Fruit fly (Drosophila melanogaster) whole organism, embryonic: ENCODE data around the gene CG15888.

Source experiments
- Asciz ChIP-seq: fragments of 200-800 bp; sonication (Bioruptor generic); optimal IDR thresholded peaks from 2 replicates; lab custom pipeline; 2017; ENCODE audit warnings: missing biosample characterization, mild to moderate bottlenecking, missing genetic modification characterization, missing genetic modification reagents
- BtbVII ChIP-seq: fragments of 200-800 bp; sonication (Bioruptor generic); optimal IDR thresholded peaks from 3 replicates; lab custom pipeline; 2017; ENCODE audit warnings: missing biosample characterization, mild to moderate bottlenecking, missing genetic modification characterization
- CG10431 ChIP-seq: fragments of 200-800 bp; sonication (Bioruptor generic); optimal IDR thresholded peaks from 3 replicates; lab custom pipeline; 2018; ENCODE audit warnings: missing biosample characterization, mild to moderate bottlenecking, missing genetic modification characterization
- CG11247 ChIP-seq: fragments of 200-800 bp; sonication (Bioruptor generic); IDR thresholded peaks from 2 replicates; pipeline ENCODE4 v1.3.6; 2022; ENCODE audit warnings: missing biosample characterization, missing genetic modification characterization
- CG11696 ChIP-seq: fragments of 200-800 bp; sonication (Bioruptor generic); IDR thresholded peaks from 2 replicates; pipeline ENCODE4 v1.3.6; 2022; ENCODE audit warnings: missing biosample characterization, missing genetic modification characterization
- CG11723 ChIP-seq: fragments of 200-800 bp; sonication (Bioruptor generic); optimal IDR thresholded peaks from 2 replicates; lab custom pipeline; 2017; ENCODE audit warnings: missing biosample characterization, mild to moderate bottlenecking, missing genetic modification characterization
- CG15479 ChIP-seq: fragments of 200-800 bp; sonication (Bioruptor generic); optimal IDR thresholded peaks from 3 replicates; lab custom pipeline; 2019; ENCODE audit warnings: missing biosample characterization, mild to moderate bottlenecking, missing genetic modification characterization, moderate library complexity
- CG16863 ChIP-seq: fragments of 200-800 bp; sonication (Bioruptor generic); optimal IDR thresholded peaks from 3 replicates; lab custom pipeline; 2016; ENCODE audit warnings: missing biosample characterization, missing genetic modification characterization
- CG33557 ChIP-seq: fragments of 200-800 bp; sonication (Bioruptor generic); optimal IDR thresholded peaks from 2 replicates; lab custom pipeline; 2019; ENCODE audit warnings: missing biosample characterization, mild to moderate bottlenecking, missing genetic modification characterization, moderate library complexity
- CG4282 ChIP-seq: fragments of 200-800 bp; sonication (Bioruptor generic); optimal IDR thresholded peaks from 2 replicates; lab custom pipeline; 2016; ENCODE audit warnings: missing biosample characterization, missing genetic modification characterization
- CG4424 ChIP-seq: fragments of 200-800 bp; sonication (Bioruptor generic); optimal IDR thresholded peaks from 3 replicates; lab custom pipeline; 2016; ENCODE audit warnings: missing biosample characterization, missing genetic modification characterization
- CG4617 ChIP-seq: fragments of 200-800 bp; sonication (Bioruptor generic); optimal IDR thresholded peaks from 3 replicates; lab custom pipeline; 2016; ENCODE audit warnings: missing biosample characterization, missing genetic modification characterization, borderline replicate concordance
- CG5180 ChIP-seq: fragments of 200-800 bp; sonication (Bioruptor generic); optimal IDR thresholded peaks from 3 replicates; lab custom pipeline; 2017; ENCODE audit warnings: missing biosample characterization, missing genetic modification characterization, mild to moderate bottlenecking, moderate library complexity, missing genetic modification reagents
- CG8290 ChIP-seq, 3 experiments: fragments of 200-800 bp; sonication (Bioruptor generic); optimal IDR thresholded peaks; 2 replicates each; lab custom pipeline; 2016 to 2019; ENCODE audit warnings: missing biosample characterization in 3 of 3, missing genetic modification characterization in 3 of 3, mild to moderate bottlenecking in 2 of 3, moderate library complexity in 1 of 3
- CG8478 ChIP-seq: fragments of >200 bp; optimal IDR thresholded peaks from 2 replicates; lab custom pipeline; 2018
- CG9817 ChIP-seq: fragments of 200-800 bp; sonication (Bioruptor generic); optimal IDR thresholded peaks from 2 replicates; lab custom pipeline; 2018; ENCODE audit warnings: missing biosample characterization, mild to moderate bottlenecking, missing genetic modification characterization, moderate library complexity
- CkIIα-i1 ChIP-seq: fragments of 200-800 bp; sonication (Bioruptor generic); IDR thresholded peaks from 2 replicates; pipeline ENCODE4 v1.3.6; 2022; ENCODE audit warnings: missing biosample characterization, missing genetic modification characterization
- Elba2 ChIP-seq: fragments of 200-800 bp; sonication (Bioruptor generic); optimal IDR thresholded peaks from 3 replicates; lab custom pipeline; 2016; ENCODE audit warnings: missing biosample characterization, missing genetic modification characterization
- H2.0 ChIP-seq: fragments of 200-800 bp; sonication (Bioruptor generic); IDR thresholded peaks from 2 replicates; pipeline ENCODE4 v1.3.6; 2022; ENCODE audit warnings: missing biosample characterization, missing genetic modification characterization
- HLH4C ChIP-seq: fragments of 200-800 bp; sonication (Bioruptor generic); IDR thresholded peaks from 3 replicates; pipeline ENCODE4 v1.3.6; 2022; ENCODE audit warnings: missing biosample characterization, missing genetic modification characterization; ENCODE audit not compliant: partially characterized antibody
- Hmx ChIP-seq: fragments of 200-800 bp; sonication (Bioruptor generic); optimal IDR thresholded peaks from 2 replicates; lab custom pipeline; 2016; ENCODE audit warnings: missing biosample characterization, missing genetic modification characterization
- Hsf ChIP-seq: fragments of 200-800 bp; sonication (Bioruptor generic); optimal IDR thresholded peaks from 3 replicates; lab custom pipeline; 2016; ENCODE audit warnings: missing biosample characterization, missing genetic modification characterization
- Mad ChIP-seq: fragments of 200-800 bp; sonication (Bioruptor generic); optimal IDR thresholded peaks from 2 replicates; lab custom pipeline; 2016; ENCODE audit warnings: missing biosample characterization, missing genetic modification characterization
- Max ChIP-seq: fragments of 200-800 bp; sonication (Bioruptor generic); optimal IDR thresholded peaks from 2 replicates; lab custom pipeline; 2016; ENCODE audit warnings: missing biosample characterization, mild to moderate bottlenecking, missing genetic modification characterization
- Myb ChIP-seq: fragments of 200-800 bp; sonication (Bioruptor generic); optimal IDR thresholded peaks from 2 replicates; lab custom pipeline; 2016; ENCODE audit warnings: missing biosample characterization, missing genetic modification characterization
- NC2α ChIP-seq: fragments of 200-800 bp; sonication (Bioruptor generic); optimal IDR thresholded peaks from 2 replicates; lab custom pipeline; 2016; ENCODE audit warnings: missing biosample characterization, missing genetic modification characterization
- NC2β ChIP-seq: fragments of 200-800 bp; sonication (Bioruptor generic); optimal IDR thresholded peaks from 2 replicates; lab custom pipeline; 2016; ENCODE audit warnings: missing biosample characterization, missing genetic modification characterization
- Nf-YC ChIP-seq: fragments of 200-800 bp; optimal IDR thresholded peaks from 3 replicates; lab custom pipeline; 2019; ENCODE audit warnings: missing biosample characterization, mild to moderate bottlenecking, missing genetic modification characterization, moderate library complexity
- Pdp1 ChIP-seq, 2 experiments: fragments of 200-800 bp; sonication (Bioruptor generic); optimal IDR thresholded peaks; 3 replicates each; lab custom pipeline; 2016; ENCODE audit warnings: missing biosample characterization in 2 of 2, missing genetic modification characterization in 2 of 2, mild to moderate bottlenecking in 1 of 2, moderate library complexity in 1 of 2
- Stat92E ChIP-seq, 3 experiments: fragments of >200 bp in 2 of 3; fragments of 200-800 bp in 1 of 3; sonication (Bioruptor generic) in 1 of 3; optimal IDR thresholded peaks; 2 replicates each; lab custom pipeline; 2017 to 2019; ENCODE audit warnings: missing biosample characterization in 3 of 3, missing genetic modification characterization in 3 of 3, mild to moderate bottlenecking in 1 of 3, moderate library complexity in 1 of 3
- cad ChIP-seq: fragments of >200 bp; optimal IDR thresholded peaks from 2 replicates; lab custom pipeline; 2017; ENCODE audit warnings: missing biosample characterization, missing genetic modification characterization
- caup ChIP-seq: fragments of 200-800 bp; sonication (Bioruptor generic); optimal IDR thresholded peaks from 3 replicates; lab custom pipeline; 2017; ENCODE audit warnings: missing biosample characterization, mild to moderate bottlenecking, missing genetic modification characterization, moderate library complexity; ENCODE audit not compliant: severe bottlenecking
- corto ChIP-seq: fragments of 200-800 bp; sonication (Bioruptor generic); optimal IDR thresholded peaks from 2 replicates; lab custom pipeline; 2016; ENCODE audit warnings: missing biosample characterization, mild to moderate bottlenecking, missing genetic modification characterization, moderate library complexity
- danr ChIP-seq: fragments of 200-800 bp; sonication (Bioruptor generic); IDR thresholded peaks from 2 replicates; pipeline ENCODE4 v1.3.6; 2022; ENCODE audit warnings: missing biosample characterization, missing genetic modification characterization
- fru ChIP-seq: fragments of >200 bp; optimal IDR thresholded peaks from 2 replicates; lab custom pipeline; 2017
- ftz-f1 ChIP-seq: fragments of 200-800 bp; sonication (Bioruptor generic); optimal IDR thresholded peaks from 2 replicates; lab custom pipeline; 2016; ENCODE audit warnings: missing biosample characterization, missing genetic modification characterization
- grn ChIP-seq: fragments of 200-800 bp; sonication (Bioruptor generic); optimal IDR thresholded peaks from 3 replicates; lab custom pipeline; 2017; ENCODE audit warnings: missing biosample characterization, missing genetic modification characterization
- klu ChIP-seq: fragments of 200-800 bp; sonication (Bioruptor generic); IDR thresholded peaks from 2 replicates; pipeline ENCODE4 v1.3.6; 2022; ENCODE audit warnings: missing biosample characterization, missing genetic modification characterization
- lola ChIP-seq, 3 experiments: fragments of >200 bp in 2 of 3; fragments of 200-800 bp in 1 of 3; sonication (Bioruptor generic) in 1 of 3; optimal IDR thresholded peaks; 2 replicates each; lab custom pipeline; 2017 to 2019; ENCODE audit warnings: missing biosample characterization in 3 of 3, missing genetic modification characterization in 3 of 3, mild to moderate bottlenecking in 1 of 3, moderate library complexity in 1 of 3
- lov ChIP-seq, 2 experiments: fragments of 200-800 bp in 1 of 2; fragments of >200 bp in 1 of 2; sonication (Bioruptor generic) in 1 of 2; IDR thresholded peaks in 1 of 2; optimal IDR thresholded peaks in 1 of 2; 2 replicates in 1 of 2; 3 replicates in 1 of 2; pipeline versions ENCODE4 v1.3.6 to Lab custom; 2017 to 2022; ENCODE audit warnings: missing biosample characterization in 1 of 2, missing genetic modification characterization in 1 of 2
- odd ChIP-seq: fragments of 200-800 bp; sonication (Bioruptor generic); optimal IDR thresholded peaks from 2 replicates; lab custom pipeline; 2017; ENCODE audit warnings: missing biosample characterization, mild to moderate bottlenecking, missing genetic modification characterization
- ro ChIP-seq: fragments of 200-800 bp; sonication (Bioruptor generic); IDR thresholded peaks from 2 replicates; pipeline ENCODE4 v1.3.6; 2022; ENCODE audit warnings: missing biosample characterization, missing genetic modification characterization
- schlank ChIP-seq: fragments of 200-800 bp; sonication (Bioruptor generic); optimal IDR thresholded peaks from 2 replicates; lab custom pipeline; 2018; ENCODE audit warnings: missing biosample characterization, mild to moderate bottlenecking, missing genetic modification characterization
- shn ChIP-seq: fragments of 200-800 bp; sonication (Bioruptor generic); optimal IDR thresholded peaks from 3 replicates; lab custom pipeline; 2016; ENCODE audit warnings: missing biosample characterization, missing genetic modification characterization
- tll ChIP-seq, 2 experiments: fragments of 200-800 bp in 1 of 2; fragments of >200 bp in 1 of 2; sonication (Bioruptor generic) in 1 of 2; optimal IDR thresholded peaks; 2 replicates each; lab custom pipeline; 2017 to 2019; ENCODE audit warnings: missing biosample characterization in 2 of 2, missing genetic modification characterization in 2 of 2, mild to moderate bottlenecking in 1 of 2, moderate library complexity in 1 of 2
- trh ChIP-seq: fragments of 200-800 bp; sonication (Bioruptor generic); optimal IDR thresholded peaks from 2 replicates; lab custom pipeline; 2016; ENCODE audit warnings: missing biosample characterization, missing genetic modification characterization
- tup ChIP-seq: fragments of 200-800 bp; sonication (Bioruptor generic); optimal IDR thresholded peaks from 2 replicates; lab custom pipeline; 2016; ENCODE audit warnings: missing biosample characterization, mild to moderate bottlenecking, missing genetic modification characterization, moderate library complexity
- tx ChIP-seq: fragments of 200-800 bp; sonication (Bioruptor generic); optimal IDR thresholded peaks from 2 replicates; lab custom pipeline; 2016; ENCODE audit warnings: missing biosample characterization, missing genetic modification characterization
- zen2 ChIP-seq: fragments of 200-800 bp; sonication (Bioruptor generic); IDR thresholded peaks from 3 replicates; pipeline ENCODE4 v1.3.6; 2022; ENCODE audit warnings: missing biosample characterization, missing genetic modification characterization; ENCODE audit not compliant: partially characterized antibody

The CG15888 gene

dm6 chr3R:13264061-13264661, 22.2 kb downstream of the CG15888 start, which contains the start of gene Ravus (continued):
- TF ChIP-seq CG8478 (lab: Kevin White, UChicago) (no peak), Stat92E (GFP tag; optimal IDR thresholded peaks at IDR 0.05; lab: Kevin White, UChicago) (peak in 1 of 3 experiments; percentile 26), ftz-f1 (peak; percentile 26), Max (GFP tag; lab: Kevin White, UChicago) (peak; percentile 50), CG16863 (GFP tag; lab: Kevin White, UChicago) (no peak), H2.0 (no peak), danr (GFP tag; lab: Robert Waterston, UW) (no peak), CG11247 (no peak), odd (GFP tag; lab: Kevin White, UChicago) (no peak), CG11723 (no peak), klu (GFP tag; lab: Robert Waterston, UW) (no peak), schlank (tag; lab: Kevin White, UChicago) (no peak), CG8290 (GFP tag; optimal IDR thresholded peaks at IDR 0.05; lab: Kevin White, UChicago) (no peak), CG8290 (tag; optimal IDR thresholded peaks at IDR 0.05; lab: Kevin White, UChicago) (no peak), Mad (GFP tag; lab: Kevin White, UChicago) (no peak), Nf-YC (tag; lab: Kevin White, UChicago) (peak; percentile 55), CG5180 (GFP tag; lab: Kevin White, UChicago) (no peak), BtbVII (GFP tag; lab: Kevin White, UChicago) (no peak), fru (lab: Kevin White, UChicago) (no peak), CG15479 (GFP tag; lab: Kevin White, UChicago) (no peak), caup (GFP tag; lab: Kevin White, UChicago) (no peak), tx (GFP tag; lab: Kevin White, UChicago) (peak; percentile 38), zen2 (GFP tag; lab: Robert Waterston, UW) (no peak), Myb (GFP tag; lab: Kevin White, UChicago) (peak; percentile 65), CG33557 (GFP tag; lab: Kevin White, UChicago) (no peak), lov (optimal IDR thresholded peaks at IDR 0.05; lab: Kevin White, UChicago) (no peak), lov (GFP tag; IDR thresholded peaks at IDR 0.05; lab: Robert Waterston, UW) (no peak), CG4424 (GFP tag; lab: Kevin White, UChicago) (peak; percentile 34), CG10431 (GFP tag; lab: Kevin White, UChicago) (no peak), NC2α (GFP tag; lab: Kevin White, UChicago) (no peak), HLH4C (GFP tag; lab: Robert Waterston, UW) (no peak), Hmx (peak; percentile 20), Hsf (GFP tag; lab: Kevin White, UChicago) (peak; percentile 64), grn (no peak), trh (GFP tag; lab: Kevin White, UChicago) (no peak), tup (GFP tag; lab: Kevin White, UChicago) (no peak), NC2β (GFP tag; lab: Kevin White, UChicago) (peak; percentile 23), CG4282 (no peak), Asciz (GFP tag; lab: Kevin White, UChicago) (no peak), corto (no peak), Pdp1 (GFP tag; optimal IDR thresholded peaks at IDR 0.05; lab: Kevin White, UChicago) (peak in 1 of 2 experiments; percentile 60), shn (GFP tag; lab: Kevin White, UChicago) (peak; percentile 18), lola (GFP tag; optimal IDR thresholded peaks at IDR 0.05; lab: Kevin White, UChicago) (peak in 1 of 3 experiments; percentile 44), ro (GFP tag; lab: Robert Waterston, UW) (no peak), Elba2 (no peak), CG11696 (GFP tag; lab: Robert Waterston, UW) (no peak), CkIIα-i1 (GFP tag; lab: Robert Waterston, UW) (no peak), tll (GFP tag; optimal IDR thresholded peaks at IDR 0.05; lab: Kevin White, UChicago) (peak in 1 of 2 experiments; percentile 26), CG9817 (tag; lab: Kevin White, UChicago) (peak; percentile 64), cad (GFP tag; lab: Kevin White, UChicago) (no peak), CG4617 (GFP tag; lab: Kevin White, UChicago) (peak; percentile 75)
